Worm (Caenorhabditis elegans) whole organism, L1 larva: Measurements from ENCODE around the gene Y81B9A.2.

ENCODE experiments used
- C16A3.4 ChIP-seq: fragments of 150-350 bp; optimal IDR thresholded peaks from 2 replicates; lab custom pipeline; 2014; ENCODE audit warnings: missing biosample characterization, missing genetic modification characterization
- C34B4.2 ChIP-seq: sonication (generic microtip); optimal IDR thresholded peaks from 2 replicates; lab custom pipeline; 2017; ENCODE audit warnings: mild to moderate bottlenecking, missing genetic modification characterization, missing compliant biosample characterization
- F16B12.6 ChIP-seq: fragments of 150-350 bp; optimal IDR thresholded peaks from 2 replicates; lab custom pipeline; 2014; ENCODE audit warnings: missing biosample characterization, missing genetic modification characterization
- alr-1 ChIP-seq: fragments of 200-800 bp; sonication (Bioruptor generic); optimal IDR thresholded peaks from 2 replicates; lab custom pipeline; 2018; ENCODE audit warnings: borderline replicate concordance, mild to moderate bottlenecking, missing genetic modification characterization, missing compliant biosample characterization
- ama-1 ChIP-seq: fragments of 150-350 bp; optimal IDR thresholded peaks from 2 replicates; lab custom pipeline; 2014
- blmp-1 ChIP-seq: fragments of 150-350 bp; optimal IDR thresholded peaks from 2 replicates; lab custom pipeline; 2014; ENCODE audit warnings: missing biosample characterization, missing genetic modification characterization
- ceh-82 ChIP-seq, 3 experiments: fragments of 150-350 bp in 1 of 3; sonication (generic microtip) in 2 of 3; optimal IDR thresholded peaks; 2 replicates each; lab custom pipeline; 2014 to 2017; ENCODE audit warnings: missing biosample characterization in 3 of 3, missing genetic modification characterization in 3 of 3
- ceh-88 ChIP-seq: fragments of 200-800 bp; sonication (Bioruptor generic); IDR thresholded peaks from 2 replicates; pipeline ENCODE4 v1.3.6; 2022; ENCODE audit warnings: missing genetic modification characterization, missing compliant biosample characterization
- ces-1 ChIP-seq: fragments of 150-350 bp; optimal IDR thresholded peaks from 2 replicates; lab custom pipeline; 2014; ENCODE audit warnings: missing biosample characterization, missing genetic modification reagents, missing genetic modification characterization
- dpl-1 ChIP-seq, 3 experiments: fragments of 150-350 bp in 2 of 3; sonication (generic microtip) in 1 of 3; optimal IDR thresholded peaks; 2 replicates each; lab custom pipeline; 2014 to 2017; ENCODE audit warnings: missing biosample characterization in 3 of 3, missing genetic modification characterization in 3 of 3, missing genetic modification reagents in 3 of 3
- dsc-1 ChIP-seq: sonication (generic microtip); optimal IDR thresholded peaks from 2 replicates; lab custom pipeline; 2016; ENCODE audit warnings: mild to moderate bottlenecking, missing genetic modification characterization, missing compliant biosample characterization
- elt-2 ChIP-seq: sonication (generic microtip); optimal IDR thresholded peaks from 2 replicates; lab custom pipeline; 2016; ENCODE audit warnings: missing genetic modification characterization, mild to moderate bottlenecking, inconsistent platforms, missing compliant biosample characterization, missing genetic modification reagents
- fkh-10 ChIP-seq: sonication (generic microtip); optimal IDR thresholded peaks from 2 replicates; lab custom pipeline; 2017; ENCODE audit warnings: missing biosample characterization, missing genetic modification reagents, missing genetic modification characterization
- fkh-4 ChIP-seq: sonication (generic microtip); optimal IDR thresholded peaks from 2 replicates; lab custom pipeline; 2016; ENCODE audit warnings: missing compliant biosample characterization, missing genetic modification characterization, borderline replicate concordance
- fos-1 ChIP-seq: fragments of 150-350 bp; optimal IDR thresholded peaks from 2 replicates; lab custom pipeline; 2014; ENCODE audit warnings: missing biosample characterization, missing genetic modification characterization
- hlh-4 ChIP-seq: sonication (generic microtip); optimal IDR thresholded peaks from 2 replicates; lab custom pipeline; 2016; ENCODE audit warnings: mild to moderate bottlenecking, missing genetic modification characterization, missing compliant biosample characterization
- irx-1 ChIP-seq: sonication (generic microtip); optimal IDR thresholded peaks from 2 replicates; lab custom pipeline; 2016; ENCODE audit warnings: missing genetic modification characterization, missing compliant biosample characterization
- lin-14 ChIP-seq: fragments of 200-800 bp; sonication (Bioruptor generic); optimal IDR thresholded peaks from 2 replicates; lab custom pipeline; 2018; ENCODE audit warnings: mild to moderate bottlenecking, missing genetic modification characterization, moderate library complexity, missing compliant biosample characterization
- lin-35 ChIP-seq, 2 experiments: fragments of 150-350 bp; optimal IDR thresholded peaks; 2 replicates each; lab custom pipeline; 2014; ENCODE audit warnings: missing biosample characterization in 2 of 2, missing genetic modification characterization in 2 of 2, missing genetic modification reagents in 2 of 2
- lsy-2 ChIP-seq, 2 experiments: fragments of 150-350 bp; optimal IDR thresholded peaks; 2 replicates each; lab custom pipeline; 2014; ENCODE audit warnings: missing biosample characterization in 2 of 2, missing genetic modification characterization in 2 of 2
- mdl-1 ChIP-seq, 2 experiments: fragments of 150-350 bp; optimal IDR thresholded peaks; 2 replicates each; lab custom pipeline; 2014 to 2017; ENCODE audit warnings: missing biosample characterization in 2 of 2, missing genetic modification characterization in 2 of 2, inconsistent platforms in 1 of 2
- mep-1 ChIP-seq: fragments of 150-350 bp; optimal IDR thresholded peaks from 2 replicates; lab custom pipeline; 2014; ENCODE audit warnings: missing biosample characterization, missing genetic modification characterization
- nhr-19 ChIP-seq: fragments of 200-800 bp; sonication (Bioruptor generic); conservative IDR thresholded peaks from 2 replicates; pipeline ENCODE4 v1.3.6; 2022; ENCODE audit warnings: missing genetic modification characterization, missing compliant biosample characterization
- nhr-20 ChIP-seq: sonication (generic microtip); optimal IDR thresholded peaks from 2 replicates; lab custom pipeline; 2016; ENCODE audit warnings: mild to moderate bottlenecking, missing genetic modification characterization, missing compliant biosample characterization
- nhr-237 ChIP-seq: fragments of 150-350 bp; optimal IDR thresholded peaks from 2 replicates; lab custom pipeline; 2014; ENCODE audit warnings: missing biosample characterization, missing genetic modification characterization
- nhr-71 ChIP-seq: sonication (generic microtip); optimal IDR thresholded peaks from 2 replicates; lab custom pipeline; 2016; ENCODE audit warnings: mild to moderate bottlenecking, missing genetic modification characterization, moderate library complexity, missing compliant biosample characterization
- nhr-76 ChIP-seq: sonication (generic microtip); optimal IDR thresholded peaks from 2 replicates; lab custom pipeline; 2017; ENCODE audit warnings: missing biosample characterization, missing genetic modification characterization
- nhr-84 ChIP-seq: sonication (generic microtip); optimal IDR thresholded peaks from 2 replicates; lab custom pipeline; 2017; ENCODE audit warnings: missing biosample characterization, missing genetic modification characterization
- pag-3 ChIP-seq: sonication (generic microtip); optimal IDR thresholded peaks from 2 replicates; lab custom pipeline; 2017; ENCODE audit warnings: missing genetic modification characterization, mild to moderate bottlenecking, missing compliant biosample characterization, antibody characterized with exemption, borderline replicate concordance; ENCODE audit not compliant: insufficient read depth
- pax-3 ChIP-seq: fragments of 200-800 bp; sonication (Bioruptor generic); optimal IDR thresholded peaks from 2 replicates; lab custom pipeline; 2018; ENCODE audit warnings: mild to moderate bottlenecking, missing genetic modification characterization, moderate library complexity, missing compliant biosample characterization
- snu-23 ChIP-seq: sonication (generic microtip); optimal IDR thresholded peaks from 2 replicates; lab custom pipeline; 2016; ENCODE audit warnings: missing genetic modification characterization, missing compliant biosample characterization
- sox-4 ChIP-seq: sonication (generic microtip); optimal IDR thresholded peaks from 2 replicates; lab custom pipeline; 2016; ENCODE audit warnings: missing genetic modification characterization, missing compliant biosample characterization
- tbx-2 ChIP-seq: sonication (generic microtip); optimal IDR thresholded peaks from 2 replicates; lab custom pipeline; 2016; ENCODE audit warnings: missing genetic modification characterization, missing compliant biosample characterization
- tlp-1 ChIP-seq: fragments of 150-350 bp; optimal IDR thresholded peaks from 2 replicates; lab custom pipeline; 2014; ENCODE audit warnings: missing biosample characterization, missing genetic modification characterization
- unc-98 ChIP-seq: fragments of 200-800 bp; sonication (Bioruptor generic); IDR thresholded peaks from 2 replicates; pipeline ENCODE4 v1.3.6; 2022; ENCODE audit warnings: missing genetic modification characterization, missing compliant biosample characterization
- zag-1 ChIP-seq: fragments of 150-350 bp; optimal IDR thresholded peaks from 2 replicates; lab custom pipeline; 2014; ENCODE audit warnings: missing biosample characterization, missing genetic modification characterization
- ztf-11 ChIP-seq, 2 experiments: sonication (generic microtip); optimal IDR thresholded peaks; 2 replicates each; lab custom pipeline; 2016 to 2017; ENCODE audit warnings: missing genetic modification characterization in 2 of 2, missing biosample characterization in 1 of 2, missing compliant biosample characterization in 1 of 2

Y81B9A.2 gene

DNA sequence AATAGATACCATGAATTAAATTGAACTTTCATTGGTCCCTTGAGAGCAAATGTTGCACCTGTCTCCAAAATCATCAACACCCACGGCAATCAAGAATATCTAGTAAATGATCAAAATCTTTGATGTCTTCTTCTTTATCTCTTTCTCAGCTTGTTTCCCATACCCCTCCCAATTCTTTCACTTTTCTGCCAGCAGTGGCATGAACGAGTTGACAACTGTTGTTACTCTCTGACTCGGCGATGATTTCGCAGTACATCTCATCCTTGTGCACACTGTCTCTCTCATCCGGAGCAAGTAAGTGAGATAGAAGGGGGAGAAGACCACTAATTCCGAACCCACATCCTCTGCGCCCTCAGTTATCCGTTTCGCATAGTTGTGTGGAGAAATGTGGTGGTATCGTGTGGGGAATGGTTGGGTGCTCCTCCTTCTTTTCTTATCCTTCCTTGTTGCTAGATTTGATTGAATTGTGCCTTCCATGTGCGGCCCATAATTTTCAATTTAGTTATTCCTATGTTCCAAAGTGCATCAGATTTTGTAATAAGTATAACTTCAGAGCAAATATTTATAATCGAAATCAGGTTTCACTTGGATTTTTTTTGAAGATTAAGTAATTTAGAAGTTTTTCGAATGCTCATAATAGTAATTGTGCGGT lies 22.6 kb upstream of the Y81B9A.2 start (continued):
- TF ChIP-seq nhr-76 (tag; lab: Kevin White, UChicago) (no peak), lin-14 (peak; percentile 82), pag-3 (tag; lab: Kevin White, UChicago) (peak; percentile 80), dsc-1 (peak; percentile 31), F16B12.6 (tag; lab: Kevin White, UChicago) (no peak), pax-3 (tag; lab: Kevin White, UChicago) (no peak)

DNA sequence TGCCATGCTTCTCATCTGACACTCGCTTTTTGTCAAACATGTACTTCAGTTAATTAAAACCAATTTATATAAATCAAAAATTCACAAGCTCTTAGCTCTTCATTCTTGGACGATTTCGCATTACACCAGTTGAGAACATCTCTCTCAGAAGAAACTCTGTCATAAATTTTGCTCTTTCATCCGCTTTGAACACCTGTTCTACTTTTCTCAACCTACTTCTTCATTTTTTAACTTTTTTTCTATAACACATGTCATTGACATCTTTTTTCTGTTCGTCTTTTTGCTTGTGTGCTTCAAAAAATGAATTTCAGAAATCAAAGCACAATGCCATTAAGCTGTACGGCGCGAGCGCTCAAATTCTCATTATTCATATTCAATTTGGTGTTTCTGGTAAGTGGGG lies 21.1 kb upstream of the Y81B9A.2 start, which contains the start of gene tsp-11:
Gene tsp-11 (plus strand): TSS at position 301 of the 400 bp plus-strand sequence.
- TF ChIP-seq C16A3.4 (tag; lab: Kevin White, UChicago) (no peak), nhr-71 (tag; lab: Kevin White, UChicago) (no peak), lin-35 (GFP tag; optimal IDR thresholded peaks at IDR 0.05; lab: Kevin White, UChicago) (no peak), blmp-1 (tag; lab: Kevin White, UChicago) (no peak), tbx-2 (tag; lab: Kevin White, UChicago) (no peak), fkh-4 (tag; lab: Kevin White, UChicago) (no peak), snu-23 (no peak), ztf-11 (tag; optimal IDR thresholded peaks at IDR 0.05; lab: Kevin White, UChicago) (no peak), elt-2 (tag; lab: Kevin White, UChicago) (no peak), nhr-19 (GFP tag; lab: Robert Waterston, UW) (no peak), fos-1 (no peak), dpl-1 (GFP tag; optimal IDR thresholded peaks at IDR 0.05; lab: Kevin White, UChicago) (no peak), ceh-88 (GFP tag; lab: Robert Waterston, UW) (no peak), C34B4.2 (tag; lab: Kevin White, UChicago) (no peak), nhr-20 (tag; lab: Kevin White, UChicago) (no peak), lsy-2 (tag; optimal IDR thresholded peaks at IDR 0.05; lab: Kevin White, UChicago) (no peak), sox-4 (tag; lab: Kevin White, UChicago) (no peak)

DNA sequence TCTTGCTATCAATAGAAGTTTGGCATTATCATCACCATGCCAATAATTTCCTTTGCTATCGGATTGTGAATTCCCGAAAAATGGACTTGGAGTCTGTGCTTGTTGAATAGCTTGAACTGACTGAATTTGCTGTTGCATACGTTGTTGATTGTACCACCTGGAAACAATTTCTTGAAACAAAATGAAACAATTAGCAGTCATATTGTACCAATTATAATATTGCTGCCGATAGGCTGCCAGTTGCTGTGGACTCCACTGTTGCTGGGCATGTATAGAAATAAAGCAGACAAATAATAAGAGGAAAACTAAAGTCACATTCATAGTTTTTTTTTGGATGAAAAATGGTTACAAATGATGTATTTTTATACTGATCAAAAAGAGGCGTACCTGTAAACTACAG lies 17.0 kb upstream of the Y81B9A.2 start, which contains the start of gene B0563.10:
Gene B0563.10 (minus strand): TSS at position 325 of the 400 bp plus-strand sequence.
- TF ChIP-seq fkh-4 (tag; lab: Kevin White, UChicago), result peak; percentile 96
- peak; percentile 96 for TF ChIP-seq dsc-1
- TF ChIP-seq ceh-82 (tag; optimal IDR thresholded peaks at IDR 0.05; lab: Kevin White, UChicago), result no peak
- no peak for TF ChIP-seq ama-1 (lab: Kevin White, UChicago)

DNA sequence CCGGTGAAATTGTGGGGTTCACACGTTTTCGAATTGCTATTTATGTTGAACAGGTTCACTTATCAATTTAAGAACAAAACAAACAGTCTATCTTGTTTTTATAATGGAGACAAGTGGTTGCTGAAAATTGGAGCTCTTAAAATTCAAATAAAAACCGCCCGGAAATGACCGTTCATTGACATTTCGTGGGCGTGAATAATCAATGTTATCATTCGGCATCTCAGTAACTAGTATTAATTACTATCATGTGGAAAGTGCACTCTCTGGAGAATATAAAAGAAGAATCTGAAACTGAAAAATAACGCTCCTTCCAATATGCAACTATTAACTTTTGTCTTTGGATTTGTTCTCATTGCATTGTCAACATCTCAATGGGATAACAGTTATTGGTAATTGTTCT lies 15.7 kb upstream of the Y81B9A.2 start, which contains the start of gene B0563.9:
Gene B0563.9 (plus strand): TSS at position 301 of the 400 bp plus-strand sequence.
- TF ChIP-seq alr-1 (no peak), C34B4.2 (tag; lab: Kevin White, UChicago) (no peak), zag-1 (tag; lab: Kevin White, UChicago) (no peak), nhr-84 (no peak), irx-1 (tag; lab: Kevin White, UChicago) (no peak), ztf-11 (tag; optimal IDR thresholded peaks at IDR 0.05; lab: Kevin White, UChicago) (no peak), mdl-1 (tag; optimal IDR thresholded peaks at IDR 0.05; lab: Kevin White, UChicago) (no peak), mep-1 (tag; lab: Kevin White, UChicago) (no peak), nhr-71 (tag; lab: Kevin White, UChicago) (no peak), ces-1 (GFP tag; lab: Kevin White, UChicago) (no peak), unc-98 (GFP tag; lab: Robert Waterston, UW) (no peak), tlp-1 (tag; lab: Kevin White, UChicago) (no peak), hlh-4 (tag; lab: Kevin White, UChicago) (no peak), fkh-10 (GFP tag; lab: Kevin White, UChicago) (no peak), fkh-4 (tag; lab: Kevin White, UChicago) (no peak), blmp-1 (tag; lab: Kevin White, UChicago) (no peak), nhr-76 (tag; lab: Kevin White, UChicago) (no peak), nhr-237 (tag; lab: Kevin White, UChicago) (no peak)
- TF ChIP-seq, all 84 proteins: peak for 0
